Fruit fly (Drosophila melanogaster) whole organism, adult: ENCODE measurements around the gene dUTPase.

ENCODE experiments used
- CG11617 ChIP-seq: fragments of 200-800 bp; sonication (Bioruptor generic); optimal IDR thresholded peaks from 2 replicates; lab custom pipeline; 2017; ENCODE audit warnings: mild to moderate bottlenecking, missing biosample characterization, missing genetic modification reagents, missing genetic modification characterization
- CG12768 ChIP-seq: fragments of 200-800 bp; sonication (Bioruptor generic); optimal IDR thresholded peaks from 2 replicates; lab custom pipeline; 2017; ENCODE audit warnings: missing biosample characterization, missing genetic modification characterization, mild to moderate bottlenecking, moderate library complexity, missing genetic modification reagents
- CG14711 ChIP-seq: fragments of 200-800 bp; sonication (Bioruptor generic); optimal IDR thresholded peaks from 2 replicates; lab custom pipeline; 2018; ENCODE audit warnings: missing biosample characterization, mild to moderate bottlenecking, missing genetic modification characterization, moderate library complexity
- CG1620 ChIP-seq: fragments of 200-800 bp; sonication (Bioruptor generic); optimal IDR thresholded peaks from 2 replicates; lab custom pipeline; 2016; ENCODE audit warnings: missing biosample characterization, missing genetic modification characterization
- CG33017 ChIP-seq: fragments of 200-800 bp; sonication (Bioruptor generic); optimal IDR thresholded peaks from 2 replicates; lab custom pipeline; 2018; ENCODE audit warnings: missing biosample characterization, mild to moderate bottlenecking, missing genetic modification characterization, moderate library complexity
- CG5204 ChIP-seq: fragments of 200-800 bp; sonication (Bioruptor generic); optimal IDR thresholded peaks from 2 replicates; lab custom pipeline; 2016; ENCODE audit warnings: missing biosample characterization, missing genetic modification characterization
- CG7045 ChIP-seq: fragments of 200-800 bp; sonication (Bioruptor generic); optimal IDR thresholded peaks from 2 replicates; lab custom pipeline; 2017; ENCODE audit warnings: missing biosample characterization, mild to moderate bottlenecking, missing genetic modification characterization
- CG7101 ChIP-seq: fragments of 200-800 bp; sonication (Bioruptor generic); optimal IDR thresholded peaks from 2 replicates; lab custom pipeline; 2018; ENCODE audit warnings: missing biosample characterization, mild to moderate bottlenecking, missing genetic modification characterization, moderate library complexity
- Clk ChIP-seq: fragments of 200-800 bp; sonication (Bioruptor generic); optimal IDR thresholded peaks from 2 replicates; lab custom pipeline; 2017; ENCODE audit warnings: missing biosample characterization, missing genetic modification characterization
- Crg-1 ChIP-seq: fragments of 200-800 bp; sonication (Bioruptor generic); optimal IDR thresholded peaks from 2 replicates; lab custom pipeline; 2016; ENCODE audit warnings: missing biosample characterization, missing genetic modification characterization
- Hr96 ChIP-seq: fragments of 200-800 bp; sonication (Bioruptor generic); optimal IDR thresholded peaks from 2 replicates; lab custom pipeline; 2016; ENCODE audit warnings: missing biosample characterization, missing genetic modification characterization
- Mnt ChIP-seq: fragments of 200-800 bp; sonication (Bioruptor generic); optimal IDR thresholded peaks from 2 replicates; lab custom pipeline; 2016; ENCODE audit warnings: missing biosample characterization, mild to moderate bottlenecking, missing genetic modification characterization
- bab1 ChIP-seq: fragments of 200-800 bp; sonication (Bioruptor generic); optimal IDR thresholded peaks from 3 replicates; lab custom pipeline; 2019; ENCODE audit warnings: missing biosample characterization, mild to moderate bottlenecking, missing genetic modification characterization, moderate library complexity
- cic ChIP-seq: fragments of 200-800 bp; sonication (Bioruptor generic); optimal IDR thresholded peaks from 2 replicates; lab custom pipeline; 2017; ENCODE audit warnings: missing biosample characterization, mild to moderate bottlenecking, missing genetic modification characterization, moderate library complexity
- cnc ChIP-seq, 2 experiments: fragments of >200 bp; optimal IDR thresholded peaks; 2 replicates each; lab custom pipeline; 2017
- kay ChIP-seq: fragments of 200-800 bp; sonication (Bioruptor generic); peaks from one replicate; lab custom pipeline; 2016; ENCODE audit warnings: missing biosample characterization, missing genetic modification characterization, borderline replicate concordance
- ovo ChIP-seq: fragments of 200-800 bp; sonication (Bioruptor generic); optimal IDR thresholded peaks from 2 replicates; lab custom pipeline; 2016; ENCODE audit warnings: missing biosample characterization, missing genetic modification characterization
- pad ChIP-seq: fragments of 200-800 bp; sonication (Bioruptor generic); optimal IDR thresholded peaks from 3 replicates; lab custom pipeline; 2017; ENCODE audit warnings: missing biosample characterization, missing genetic modification characterization, mild to moderate bottlenecking, moderate library complexity, missing genetic modification reagents
- tj ChIP-seq: fragments of 200-800 bp; sonication (Bioruptor generic); optimal IDR thresholded peaks from 3 replicates; lab custom pipeline; 2017; ENCODE audit warnings: missing biosample characterization, mild to moderate bottlenecking, missing genetic modification characterization, moderate library complexity
- toe ChIP-seq: fragments of 200-800 bp; sonication (Bioruptor generic); optimal IDR thresholded peaks from 2 replicates; lab custom pipeline; 2016; ENCODE audit warnings: missing biosample characterization, missing genetic modification characterization

The dUTPase gene

DNA sequence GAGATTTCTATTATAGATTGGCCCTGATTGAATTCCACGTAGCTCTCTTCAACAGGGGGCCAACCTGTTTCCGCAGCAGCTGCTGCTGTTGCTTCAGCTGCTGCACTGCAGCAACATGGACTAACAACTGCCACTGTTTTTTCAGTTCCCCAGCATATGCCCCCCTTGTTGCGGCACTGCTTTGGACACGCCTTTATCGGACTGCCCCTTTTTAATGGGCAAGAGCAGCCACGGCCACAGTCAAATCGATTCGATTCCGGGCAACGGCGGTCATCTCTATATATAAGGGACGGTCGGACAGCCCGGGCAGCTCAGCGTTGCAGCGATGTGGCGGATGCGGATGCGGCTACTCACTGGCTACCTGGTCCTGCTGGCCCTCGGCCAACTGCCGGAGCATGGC, 4.2 kb downstream of the dUTPase start, which contains the start of gene Acp32CD:
Gene Acp32CD, plus strand, starts transcription at position 301 of the 400 bp plus-strand sequence.
- TF ChIP-seq Hr96 (no peak), cnc (optimal IDR thresholded peaks at IDR 0.05; lab: Kevin White, UChicago) (no peak), CG11617 (GFP tag; lab: Kevin White, UChicago) (no peak), cic (GFP tag; lab: Kevin White, UChicago) (no peak), ovo (GFP tag; lab: Kevin White, UChicago) (no peak), CG7045 (GFP tag; lab: Kevin White, UChicago) (no peak), CG12768 (GFP tag; lab: Kevin White, UChicago) (no peak), tj (GFP tag; lab: Kevin White, UChicago) (no peak), CG7101 (tag; lab: Kevin White, UChicago) (no peak), CG14711 (tag; lab: Kevin White, UChicago) (no peak), pad (GFP tag; lab: Kevin White, UChicago) (no peak)

DNA sequence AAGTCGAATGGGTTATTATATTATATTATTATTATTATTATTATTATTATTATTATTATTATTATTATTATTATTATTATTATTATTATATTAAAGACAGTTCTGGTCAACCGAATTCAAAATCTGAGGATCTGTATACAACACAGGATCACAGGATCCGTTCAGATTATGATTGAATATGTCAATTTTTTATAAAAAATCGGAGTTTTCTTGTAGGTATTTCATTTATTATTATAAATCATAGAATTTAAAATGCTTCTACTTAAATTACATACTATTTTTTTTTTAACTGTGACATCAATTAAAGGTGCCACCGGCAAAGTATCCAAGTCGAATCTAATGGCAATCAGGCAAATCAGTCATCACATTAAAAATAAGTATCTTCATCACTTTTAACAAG, 5.6 kb downstream of the dUTPase start, which contains the start of gene CG14913:
Gene CG14913, plus strand, starts transcription at position 301 of the 400 bp plus-strand sequence.
- TF ChIP-seq Mnt (no peak), ovo (GFP tag; lab: Kevin White, UChicago) (no peak), CG12768 (GFP tag; lab: Kevin White, UChicago) (no peak), CG7101 (tag; lab: Kevin White, UChicago) (no peak), pad (GFP tag; lab: Kevin White, UChicago) (no peak), CG11617 (GFP tag; lab: Kevin White, UChicago) (no peak), cic (GFP tag; lab: Kevin White, UChicago) (no peak), Hr96 (no peak), toe (GFP tag; lab: Kevin White, UChicago) (no peak), CG1620 (GFP tag; lab: Kevin White, UChicago) (no peak)

DNA sequence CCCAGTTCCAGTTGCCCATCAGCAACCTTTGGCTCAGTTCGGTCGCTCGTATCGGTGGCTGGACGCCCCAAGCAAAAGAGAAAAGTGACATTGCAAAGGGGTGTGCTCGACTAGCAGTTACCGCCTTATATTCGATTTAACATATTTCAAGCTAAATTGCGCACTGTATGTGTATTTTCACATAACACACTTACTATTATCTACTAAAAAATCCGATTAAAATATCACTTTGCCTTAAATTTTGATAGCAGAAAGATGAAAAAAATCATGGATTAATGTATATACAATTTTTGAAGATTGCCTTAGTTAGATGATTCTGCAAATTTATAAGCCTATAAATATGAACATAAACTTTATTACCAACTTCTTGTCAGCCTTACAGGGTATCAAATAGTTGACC, 10.5 kb downstream of the dUTPase start:
- TF ChIP-seq pad (GFP tag; lab: Kevin White, UChicago) (no peak), bab1 (GFP tag; lab: Kevin White, UChicago) (no peak), toe (GFP tag; lab: Kevin White, UChicago) (no peak), Crg-1 (GFP tag; lab: Kevin White, UChicago) (no peak), tj (GFP tag; lab: Kevin White, UChicago) (no peak), CG12768 (GFP tag; lab: Kevin White, UChicago) (no peak), cnc (optimal IDR thresholded peaks at IDR 0.05; lab: Kevin White, UChicago) (no peak), CG33017 (no peak), kay (GFP tag; lab: Kevin White, UChicago) (no peak), CG1620 (GFP tag; lab: Kevin White, UChicago) (no peak), CG14711 (tag; lab: Kevin White, UChicago) (no peak), CG5204 (GFP tag; lab: Kevin White, UChicago) (no peak), Mnt (no peak), CG7101 (tag; lab: Kevin White, UChicago) (no peak), CG11617 (GFP tag; lab: Kevin White, UChicago) (no peak), ovo (GFP tag; lab: Kevin White, UChicago) (no peak)

DNA sequence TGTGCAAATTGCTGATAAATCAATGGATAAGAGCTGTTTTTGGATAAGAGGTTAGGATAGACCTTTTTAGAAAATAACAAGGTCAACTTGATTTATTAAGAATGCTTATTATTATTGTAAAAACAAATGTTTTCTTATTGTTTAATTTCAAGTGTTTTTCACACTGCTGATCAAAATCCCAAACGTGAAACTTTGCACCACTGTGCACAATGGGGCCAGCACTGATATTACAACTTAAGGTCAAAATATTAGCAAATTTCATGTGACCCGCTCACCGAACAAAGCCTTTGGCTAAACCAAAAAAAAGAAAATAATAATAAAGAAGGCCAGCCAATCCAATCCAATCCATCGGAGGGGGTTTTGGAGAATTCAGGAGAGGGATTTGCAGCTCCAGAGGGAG, 11.7 kb downstream of the dUTPase start:
- TF ChIP-seq Clk (GFP tag; lab: Kevin White, UChicago) (no peak), CG33017 (no peak), CG1620 (GFP tag; lab: Kevin White, UChicago) (no peak), CG7045 (GFP tag; lab: Kevin White, UChicago) (no peak), bab1 (GFP tag; lab: Kevin White, UChicago) (no peak), ovo (GFP tag; lab: Kevin White, UChicago) (no peak), Crg-1 (GFP tag; lab: Kevin White, UChicago) (no peak), kay (GFP tag; lab: Kevin White, UChicago) (no peak), cic (GFP tag; lab: Kevin White, UChicago) (no peak), CG5204 (GFP tag; lab: Kevin White, UChicago) (no peak), CG7101 (tag; lab: Kevin White, UChicago) (no peak), CG12768 (GFP tag; lab: Kevin White, UChicago) (no peak)

DNA sequence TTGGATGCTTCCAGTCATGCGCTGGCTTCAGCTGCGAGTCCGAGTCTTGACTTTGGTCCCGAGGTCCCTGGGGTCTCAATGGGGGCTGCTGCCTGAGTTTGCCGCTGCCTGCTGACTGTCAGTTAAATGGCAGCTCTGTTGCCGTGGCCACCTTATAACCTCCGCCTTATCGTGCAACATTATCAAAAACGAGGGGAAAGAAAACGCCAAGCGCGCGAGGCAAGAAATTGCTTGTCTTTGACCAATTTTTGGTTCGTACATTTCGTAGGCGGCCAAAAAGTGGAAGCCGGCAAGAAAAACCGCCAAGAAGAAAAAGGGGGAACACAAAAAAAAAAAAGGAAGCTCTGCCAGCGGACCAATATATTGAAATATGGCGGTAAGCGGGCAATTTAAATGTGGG, 12.8 kb downstream of the dUTPase start:
- TF ChIP-seq CG5204 (GFP tag; lab: Kevin White, UChicago) (no peak), CG14711 (tag; lab: Kevin White, UChicago) (no peak), CG7045 (GFP tag; lab: Kevin White, UChicago) (no peak), cnc (optimal IDR thresholded peaks at IDR 0.05; lab: Kevin White, UChicago) (no peak), Clk (GFP tag; lab: Kevin White, UChicago) (no peak), ovo (GFP tag; lab: Kevin White, UChicago) (no peak), CG11617 (GFP tag; lab: Kevin White, UChicago) (no peak), Crg-1 (GFP tag; lab: Kevin White, UChicago) (no peak), Hr96 (no peak)

DNA sequence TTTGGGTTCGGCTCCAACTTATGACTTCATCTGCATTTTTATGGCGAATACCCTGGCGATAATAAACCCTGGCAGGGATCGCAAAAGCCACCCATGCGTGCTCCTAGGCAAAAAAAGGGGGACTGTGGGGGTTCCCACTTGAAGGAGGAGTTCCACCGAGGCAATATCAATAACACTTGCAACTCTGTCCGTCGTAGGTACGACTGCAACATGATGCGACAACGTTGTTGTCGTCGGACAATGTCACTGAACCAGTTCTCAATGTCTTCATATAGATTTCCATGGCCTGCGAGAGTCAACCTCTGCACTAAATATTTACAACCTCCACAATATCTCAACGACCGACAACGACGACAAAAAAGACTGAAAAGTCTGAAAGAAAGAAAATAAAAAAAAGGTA, 16.1 kb downstream of the dUTPase start:
- TF ChIP-seq Mnt (no peak), pad (GFP tag; lab: Kevin White, UChicago) (no peak), cnc (optimal IDR thresholded peaks at IDR 0.05; lab: Kevin White, UChicago) (no peak), CG14711 (tag; lab: Kevin White, UChicago) (no peak), CG7045 (GFP tag; lab: Kevin White, UChicago) (no peak), CG7101 (tag; lab: Kevin White, UChicago) (no peak), ovo (GFP tag; lab: Kevin White, UChicago) (no peak)
